Fruit fly (Drosophila melanogaster): ENCODE results near the gene B52.
A peak's percentile ranks its signal among the peaks of the same experiment; 100 is the strongest.

B52 gene

DNA sequence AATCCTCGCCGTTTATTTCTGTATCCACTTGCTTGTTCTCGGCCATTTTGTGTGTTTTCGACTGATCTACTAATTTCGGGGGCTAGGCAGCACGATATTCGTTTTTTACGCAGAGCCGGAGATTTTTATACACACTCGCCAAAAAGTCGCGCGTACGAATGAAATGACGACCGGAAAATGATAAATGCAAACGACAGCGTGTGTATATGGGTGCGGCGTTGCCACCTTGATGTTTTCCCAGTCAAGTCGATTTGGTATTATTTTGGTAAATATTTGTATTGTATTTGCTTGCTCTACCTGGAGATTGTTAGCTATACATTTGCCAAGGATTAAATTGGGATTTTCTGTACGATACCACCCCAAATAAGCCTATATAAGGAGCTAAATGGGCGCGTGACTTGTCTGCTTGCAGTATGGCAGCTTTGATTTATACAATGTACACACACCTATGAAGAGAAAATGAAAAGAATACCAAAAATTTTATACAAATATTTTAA is 15.2 kb upstream of the B52 start, which contains the start of gene sqd (continued):
- TF ChIP-seq C15 (GFP tag; IDR thresholded peaks at IDR 0.05) (no peak), row (GFP tag; IDR thresholded peaks at IDR 0.05) (peak; percentile 75), Scr (GFP tag; IDR thresholded peaks at IDR 0.05; ENCODE audit: partially characterized antibody) (peak; percentile 30; the same call in 1 of the 2 replicates), CG17829 (tag; optimal IDR thresholded peaks at IDR 0.05) (peak; percentile 29), CG10321 (GFP tag; IDR thresholded peaks at IDR 0.05) (0 out of 2 replicates have a peak, but pooled peaks have one; percentile 16), toy (GFP tag; IDR thresholded peaks at IDR 0.05) (no peak), Pdp1 (GFP tag; optimal IDR thresholded peaks at IDR 0.05) (peak in 1 of 2 experiments; percentile 48), CG6683 (GFP tag; optimal IDR thresholded peaks at IDR 0.05) (no peak), CG11560 (tag; IDR thresholded peaks at IDR 0.05) (no peak), Hey (tag; optimal IDR thresholded peaks at IDR 0.05) (peak; percentile 46), MBD-R2 (GFP tag; IDR thresholded peaks at IDR 0.05) (peak; percentile 27; the same call in 1 of the 2 replicates), CG17612 (GFP tag; IDR thresholded peaks at IDR 0.05) (no peak), CG10654 (GFP tag; optimal IDR thresholded peaks at IDR 0.05) (peak; percentile 47), CG12391 (tag; optimal IDR thresholded peaks at IDR 0.05) (peak; percentile 29), hkb (optimal IDR thresholded peaks at IDR 0.05) (no peak), hkb (GFP tag; IDR thresholded peaks at IDR 0.05) (peak; percentile 38; the same call in 1 of the 2 replicates), Trl (optimal IDR thresholded peaks at IDR 0.05) (no peak), Trl (GFP tag; optimal IDR thresholded peaks at IDR 0.05) (peak; percentile 9), NC2α (GFP tag; optimal IDR thresholded peaks at IDR 0.05) (peak; percentile 18), vvl (GFP tag; IDR thresholded peaks at IDR 0.05) (peak; percentile 53), crp (GFP tag; optimal IDR thresholded peaks at IDR 0.05) (no peak), Chrac-16 (GFP tag; optimal IDR thresholded peaks at IDR 0.05) (peak; percentile 22), BtbVII (GFP tag; optimal IDR thresholded peaks at IDR 0.05) (peak; percentile 59), sob (GFP tag; IDR thresholded peaks at IDR 0.05) (0 out of 2 replicates have a peak, but pooled peaks have one; percentile 28), BEAF-32 (GFP tag; optimal IDR thresholded peaks at IDR 0.05) (peak; percentile 55), CG6813 (GFP tag; optimal IDR thresholded peaks at IDR 0.05) (peak; percentile 58), CG15601 (tag; optimal IDR thresholded peaks at IDR 0.05) (no peak), Dbx (GFP tag; IDR thresholded peaks at IDR 0.05) (peak; percentile 25; the same call in 1 of the 3 replicates), CG12942 (GFP tag; optimal IDR thresholded peaks at IDR 0.05) (no peak), pfk (GFP tag; optimal IDR thresholded peaks at IDR 0.05) (peak; percentile 28), Awh (GFP tag; IDR thresholded peaks at IDR 0.05) (0 out of 2 replicates have a peak, but pooled peaks have one; percentile 25), Xbp1 (GFP tag; optimal IDR thresholded peaks at IDR 0.05) (peak; percentile 49), Doc3 (GFP tag; IDR thresholded peaks at IDR 0.05; ENCODE audit: partially characterized antibody) (no peak), gt (GFP tag; IDR thresholded peaks at IDR 0.05) (no peak), Bdp1 (GFP tag; optimal IDR thresholded peaks at IDR 0.05) (no peak), tll (GFP tag; optimal IDR thresholded peaks at IDR 0.05) (peak in 1 of 2 experiments; percentile 11), Dip3 (GFP tag; optimal IDR thresholded peaks at IDR 0.05) (peak; percentile 40), CG32772 (GFP tag; IDR thresholded peaks at IDR 0.05) (no peak), CG1832 (GFP tag; optimal IDR thresholded peaks at IDR 0.05) (no peak), CG30403 (GFP tag; optimal IDR thresholded peaks at IDR 0.05) (peak; percentile 40), CG9797 (GFP tag; optimal IDR thresholded peaks at IDR 0.05) (peak; percentile 68), chif (GFP tag; optimal IDR thresholded peaks at IDR 0.05) (peak; percentile 16 to 26), nerfin-1 (tag; optimal IDR thresholded peaks at IDR 0.05) (peak; percentile 45), pan (optimal IDR thresholded peaks at IDR 0.05) (no peak), pan (GFP tag; optimal IDR thresholded peaks at IDR 0.05 in 1 of 2, IDR thresholded peaks at IDR 0.05 in 1 of 2) (peak in 1 of 2 experiments; percentile 14), mirr (GFP tag; optimal IDR thresholded peaks at IDR 0.05) (no peak), E2f2 (GFP tag; IDR thresholded peaks at IDR 0.05) (peak; percentile 45), Oaz (GFP tag; IDR thresholded peaks at IDR 0.05) (no peak), sug (tag; optimal IDR thresholded peaks at IDR 0.05) (no peak), YL-1 (GFP tag; optimal IDR thresholded peaks at IDR 0.05) (peak; percentile 74)
